Worm (Caenorhabditis elegans) whole organism, L3 larva: Measurements from ENCODE around the gene F09E10.6.

ENCODE experiments used
- R02D3.7 ChIP-seq: fragments of 150-350 bp; optimal IDR thresholded peaks from 2 replicates; lab custom pipeline; 2014; ENCODE audit warnings: missing biosample characterization, missing genetic modification characterization
- ZK546.5 ChIP-seq: sonication (generic microtip); optimal IDR thresholded peaks from 2 replicates; lab custom pipeline; 2017; ENCODE audit warnings: missing biosample characterization, missing genetic modification characterization
- aly-2 ChIP-seq: fragments of 150-350 bp; optimal IDR thresholded peaks from 2 replicates; lab custom pipeline; 2014; ENCODE audit warnings: missing biosample characterization, missing genetic modification characterization
- ama-1 ChIP-seq: fragments of 150-350 bp; optimal IDR thresholded peaks from 2 replicates; lab custom pipeline; 2018
- ceh-16 ChIP-seq: sonication (generic microtip); optimal IDR thresholded peaks from 2 replicates; lab custom pipeline; 2017; ENCODE audit warnings: missing biosample characterization, missing genetic modification characterization
- ceh-28 ChIP-seq: fragments of 150-350 bp; optimal IDR thresholded peaks from 2 replicates; lab custom pipeline; 2014; ENCODE audit warnings: missing biosample characterization, missing genetic modification reagents, missing genetic modification characterization
- ceh-82 ChIP-seq: fragments of 150-350 bp; optimal IDR thresholded peaks from 2 replicates; lab custom pipeline; 2014; ENCODE audit warnings: missing biosample characterization, missing genetic modification characterization
- ceh-9 ChIP-seq: sonication (generic microtip); optimal IDR thresholded peaks from 2 replicates; lab custom pipeline; 2018; ENCODE audit warnings: missing biosample characterization, missing genetic modification characterization
- egl-27 ChIP-seq: sonication (generic microtip); optimal IDR thresholded peaks from 4 replicates; lab custom pipeline; 2017; ENCODE audit warnings: missing biosample characterization, missing genetic modification reagents, missing genetic modification characterization
- egl-5 ChIP-seq: fragments of 150-350 bp; optimal IDR thresholded peaks from 2 replicates; lab custom pipeline; 2017; ENCODE audit warnings: missing biosample characterization, missing genetic modification reagents, missing genetic modification characterization, inconsistent platforms
- elt-2 ChIP-seq: sonication (generic microtip); optimal IDR thresholded peaks from 2 replicates; lab custom pipeline; 2016; ENCODE audit warnings: missing genetic modification reagents, mild to moderate bottlenecking, missing genetic modification characterization, missing compliant biosample characterization
- elt-3 ChIP-seq, 3 experiments: fragments of 150-350 bp in 1 of 3; sonication (generic microtip) in 2 of 3; optimal IDR thresholded peaks; 2 replicates in 2 of 3; 4 replicates in 1 of 3; lab custom pipeline; 2014 to 2017; ENCODE audit warnings: missing biosample characterization in 3 of 3, missing genetic modification characterization in 3 of 3
- eor-1 ChIP-seq, 2 experiments: fragments of 150-350 bp; optimal IDR thresholded peaks; 2 replicates each; lab custom pipeline; 2014 to 2018; ENCODE audit warnings: missing biosample characterization in 2 of 2, missing genetic modification characterization in 2 of 2
- fkh-2 ChIP-seq: fragments of 150-350 bp; optimal IDR thresholded peaks from 2 replicates; lab custom pipeline; 2014; ENCODE audit warnings: missing biosample characterization, missing genetic modification reagents, missing genetic modification characterization
- fos-1 ChIP-seq: fragments of 150-350 bp; optimal IDR thresholded peaks from 2 replicates; lab custom pipeline; 2014; ENCODE audit warnings: missing biosample characterization, missing genetic modification characterization
- hmg-11 ChIP-seq: sonication (generic microtip); optimal IDR thresholded peaks from 2 replicates; lab custom pipeline; 2016; ENCODE audit warnings: missing genetic modification characterization, missing compliant biosample characterization
- jun-1 ChIP-seq: fragments of 150-350 bp; optimal IDR thresholded peaks from 2 replicates; lab custom pipeline; 2014; ENCODE audit warnings: missing biosample characterization, missing genetic modification reagents, missing genetic modification characterization
- lin-15B ChIP-seq: fragments of 150-350 bp; optimal IDR thresholded peaks from 2 replicates; lab custom pipeline; 2014; ENCODE audit warnings: missing biosample characterization, missing genetic modification characterization
- lin-39 ChIP-seq: fragments of 150-350 bp; optimal IDR thresholded peaks from 2 replicates; lab custom pipeline; 2018; ENCODE audit warnings: missing biosample characterization, missing genetic modification reagents, missing genetic modification characterization
- lsy-12 ChIP-seq: sonication (generic microtip); optimal IDR thresholded peaks from 2 replicates; lab custom pipeline; 2016; ENCODE audit warnings: mild to moderate bottlenecking, missing genetic modification characterization, missing compliant biosample characterization
- mdl-1 ChIP-seq: fragments of 150-350 bp; optimal IDR thresholded peaks from 2 replicates; lab custom pipeline; 2014; ENCODE audit warnings: missing biosample characterization, missing genetic modification characterization
- mml-1 ChIP-seq: fragments of 150-350 bp; sonication (generic microtip); optimal IDR thresholded peaks from 3 replicates; lab custom pipeline; 2014; ENCODE audit warnings: missing biosample characterization, missing genetic modification characterization
- nfya-1 ChIP-seq: sonication (generic microtip); optimal IDR thresholded peaks from 2 replicates; lab custom pipeline; 2017; ENCODE audit warnings: missing genetic modification characterization, mild to moderate bottlenecking, missing compliant biosample characterization, antibody characterized with exemption, moderate library complexity; ENCODE audit not compliant: insufficient read depth
- nhr-11 ChIP-seq: fragments of 150-350 bp; optimal IDR thresholded peaks from 2 replicates; lab custom pipeline; 2014; ENCODE audit warnings: missing biosample characterization, missing genetic modification characterization
- nhr-12 ChIP-seq: fragments of 150-350 bp; optimal IDR thresholded peaks from 2 replicates; lab custom pipeline; 2014; ENCODE audit warnings: missing biosample characterization, missing genetic modification characterization
- nhr-23 ChIP-seq: fragments of 150-350 bp; optimal IDR thresholded peaks from 2 replicates; lab custom pipeline; 2014; ENCODE audit warnings: missing biosample characterization, missing genetic modification reagents, missing genetic modification characterization
- nhr-237 ChIP-seq: fragments of 150-350 bp; optimal IDR thresholded peaks from 2 replicates; lab custom pipeline; 2014; ENCODE audit warnings: missing biosample characterization, missing genetic modification characterization
- nhr-25 ChIP-seq: sonication (generic microtip); optimal IDR thresholded peaks from 2 replicates; lab custom pipeline; 2017; ENCODE audit warnings: missing biosample characterization, missing genetic modification characterization
- nhr-28 ChIP-seq: fragments of 150-350 bp; optimal IDR thresholded peaks from 2 replicates; lab custom pipeline; 2014; ENCODE audit warnings: missing biosample characterization, missing genetic modification characterization
- nhr-43 ChIP-seq: sonication (generic microtip); optimal IDR thresholded peaks from 2 replicates; lab custom pipeline; 2016; ENCODE audit warnings: mild to moderate bottlenecking, missing genetic modification characterization, missing compliant biosample characterization; ENCODE audit not compliant: poor library complexity, severe bottlenecking
- nhr-67 ChIP-seq: fragments of 150-350 bp; optimal IDR thresholded peaks from 2 replicates; lab custom pipeline; 2014; ENCODE audit warnings: missing biosample characterization, missing genetic modification characterization
- nhr-76 ChIP-seq: fragments of 150-350 bp; sonication (generic microtip); optimal IDR thresholded peaks from 5 replicates; lab custom pipeline; 2014; ENCODE audit warnings: missing biosample characterization, missing genetic modification characterization
- nhr-77 ChIP-seq: fragments of 150-350 bp; optimal IDR thresholded peaks from 2 replicates; lab custom pipeline; 2014; ENCODE audit warnings: missing biosample characterization, missing genetic modification characterization
- pha-4 ChIP-seq: fragments of 150-350 bp; optimal IDR thresholded peaks from 2 replicates; lab custom pipeline; 2014; ENCODE audit warnings: missing biosample characterization, missing genetic modification reagents, missing genetic modification characterization
- pqm-1 ChIP-seq: fragments of 150-350 bp; optimal IDR thresholded peaks from 2 replicates; lab custom pipeline; 2017; ENCODE audit warnings: missing biosample characterization, missing genetic modification characterization, inconsistent platforms
- sea-2 ChIP-seq: fragments of 150-350 bp; sonication (generic microtip); optimal IDR thresholded peaks from 4 replicates; lab custom pipeline; 2014; ENCODE audit warnings: missing biosample characterization, missing genetic modification reagents, missing genetic modification characterization
- skn-1 ChIP-seq: fragments of 150-350 bp; optimal IDR thresholded peaks from 2 replicates; lab custom pipeline; 2014; ENCODE audit warnings: missing biosample characterization, missing genetic modification characterization
- snpc-4 ChIP-seq: fragments of 150-350 bp; optimal IDR thresholded peaks from 2 replicates; lab custom pipeline; 2014; ENCODE audit warnings: missing biosample characterization, missing genetic modification characterization
- tbx-2 ChIP-seq: sonication (generic microtip); optimal IDR thresholded peaks from 2 replicates; lab custom pipeline; 2016; ENCODE audit warnings: mild to moderate bottlenecking, missing genetic modification characterization, missing compliant biosample characterization
- unc-39 ChIP-seq: sonication (generic microtip); optimal IDR thresholded peaks from 4 replicates; lab custom pipeline; 2017; ENCODE audit warnings: missing biosample characterization, missing genetic modification characterization
- unc-62 ChIP-seq: fragments of 150-350 bp; sonication (generic microtip); optimal IDR thresholded peaks from 4 replicates; lab custom pipeline; 2014; ENCODE audit warnings: missing biosample characterization, missing genetic modification reagents, missing genetic modification characterization
- zag-1 ChIP-seq: fragments of 150-350 bp; optimal IDR thresholded peaks from 2 replicates; lab custom pipeline; 2014; ENCODE audit warnings: missing biosample characterization, missing genetic modification characterization
- ztf-4 ChIP-seq: fragments of 150-350 bp; optimal IDR thresholded peaks from 2 replicates; lab custom pipeline; 2014; ENCODE audit warnings: missing biosample characterization, missing genetic modification characterization

The F09E10.6 gene

DNA sequence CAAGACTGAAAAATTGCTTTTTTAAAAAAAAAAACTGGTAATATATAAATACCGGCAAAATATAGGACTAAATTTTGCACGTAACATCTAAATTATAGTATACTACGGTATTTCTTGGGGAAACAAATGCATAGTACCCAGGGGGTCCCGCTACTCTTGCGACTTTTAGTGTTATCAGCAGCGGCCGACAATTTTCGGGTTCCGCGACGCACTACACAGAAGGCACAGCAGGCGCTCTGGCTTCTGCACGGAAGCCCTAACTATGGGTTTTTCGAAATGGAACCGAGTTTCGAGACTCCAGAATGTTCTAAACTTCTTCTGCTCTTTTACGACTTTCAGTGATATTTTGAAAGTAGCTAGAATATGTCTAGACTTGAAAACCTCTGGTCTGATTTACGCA is 19.1 kb upstream of the F09E10.6 start:
- TF ChIP-seq snpc-4 (tag; lab: Kevin White, UChicago) = peak; percentile 16
- no peak for TF ChIP-seq pqm-1 (tag; lab: Kevin White, UChicago)
- no peak for TF ChIP-seq nhr-237

DNA sequence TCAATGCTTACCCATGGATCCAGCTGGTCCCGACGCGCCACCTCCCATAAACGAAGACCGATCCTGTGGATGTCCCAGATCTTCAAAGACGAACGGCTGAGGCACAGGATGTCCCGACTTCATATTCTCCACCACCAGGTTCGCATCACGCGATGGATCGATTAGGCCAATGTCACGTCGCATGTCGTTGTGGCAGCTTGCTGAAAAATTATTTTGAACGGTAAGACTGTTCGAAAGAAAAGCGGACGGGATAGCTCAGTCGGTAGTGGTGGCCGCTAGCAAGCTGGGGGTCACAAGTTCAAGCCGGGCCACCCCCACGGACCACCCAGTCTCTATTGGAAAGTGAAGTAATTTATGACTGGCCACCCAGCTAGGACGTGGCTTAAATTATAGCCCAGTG is 15.7 kb upstream of the F09E10.6 start:
- no peak for TF ChIP-seq nhr-43 (tag; lab: Kevin White, UChicago)
- TF ChIP-seq nfya-1 (tag; lab: Kevin White, UChicago) = no peak
- no peak for TF ChIP-seq ceh-16 (tag; lab: Kevin White, UChicago)
- no peak for TF ChIP-seq snpc-4 (tag; lab: Kevin White, UChicago)
- no peak for TF ChIP-seq nhr-67 (tag; lab: Kevin White, UChicago)

DNA sequence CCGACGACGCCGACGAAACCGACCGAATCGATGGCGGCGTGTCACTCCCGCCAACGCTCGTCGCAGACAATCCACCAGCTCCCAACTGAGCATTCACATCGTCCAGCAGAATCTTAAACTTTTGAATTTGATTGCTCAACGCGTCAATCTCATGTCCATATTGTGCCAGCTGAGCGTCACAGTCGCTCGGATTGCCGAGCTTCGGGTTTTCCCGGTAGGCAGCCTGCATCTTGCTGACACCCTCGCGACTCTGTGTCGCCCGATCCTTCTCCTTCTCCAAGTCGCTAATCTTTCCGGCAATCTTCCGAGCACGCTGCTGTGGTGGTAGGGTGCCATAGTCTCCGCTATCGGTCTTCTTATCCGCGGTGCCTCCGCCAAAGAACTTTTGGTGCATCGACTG is 14.8 kb upstream of the F09E10.6 start:
- TF ChIP-seq hmg-11 (tag; lab: Kevin White, UChicago) (no peak), nhr-23 (tag; lab: Kevin White, UChicago) (no peak), nhr-77 (no peak), unc-62 (GFP tag; lab: Kevin White, UChicago) (no peak), ceh-28 (tag; lab: Kevin White, UChicago) (no peak), pha-4 (tag; lab: Kevin White, UChicago) (no peak), lin-15B (tag; lab: Kevin White, UChicago) (no peak), elt-2 (tag; lab: Kevin White, UChicago) (no peak), mdl-1 (tag; lab: Kevin White, UChicago) (no peak), nhr-28 (no peak), snpc-4 (tag; lab: Kevin White, UChicago) (no peak), nhr-25 (tag; lab: Kevin White, UChicago) (no peak), ceh-16 (tag; lab: Kevin White, UChicago) (no peak), pqm-1 (tag; lab: Kevin White, UChicago) (no peak), nhr-76 (tag; lab: Kevin White, UChicago) (no peak), fkh-2 (tag; lab: Kevin White, UChicago) (no peak), unc-39 (tag; lab: Kevin White, UChicago) (no peak), nhr-12 (tag; lab: Kevin White, UChicago) (no peak), zag-1 (no peak)

DNA sequence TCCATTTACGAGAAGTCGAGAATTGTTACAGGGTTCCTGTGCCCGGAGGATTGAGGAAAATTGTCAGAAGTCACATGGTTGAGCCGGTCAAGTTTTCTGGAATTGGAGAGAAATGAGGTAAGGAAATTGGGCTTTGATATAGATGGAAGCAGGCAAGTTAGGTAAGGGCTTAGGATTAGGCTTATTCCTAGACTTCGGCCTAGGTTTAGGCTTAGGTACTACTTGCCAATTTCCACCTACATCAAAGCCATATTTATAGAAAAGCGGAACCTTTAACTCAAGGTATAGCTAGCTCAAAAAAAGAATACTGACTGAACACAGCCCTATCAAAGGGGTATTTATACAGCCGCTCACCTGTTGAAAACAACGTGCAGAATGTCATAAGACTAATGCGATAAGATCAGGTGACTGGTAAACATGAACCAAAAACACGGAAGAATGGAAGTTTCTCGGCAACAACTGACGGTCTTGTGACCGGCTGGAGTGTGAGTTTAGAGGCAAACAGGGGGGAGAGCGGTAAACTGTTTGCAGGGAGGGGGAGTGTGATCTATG is 7.1 kb upstream of the F09E10.6 start:
- TF ChIP-seq fos-1 = no peak
- peak; percentile 100 for TF ChIP-seq pha-4 (tag; lab: Kevin White, UChicago)
- TF ChIP-seq unc-39 (tag; lab: Kevin White, UChicago) = no peak
- no peak for TF ChIP-seq ZK546.5 (tag; lab: Kevin White, UChicago)
- TF ChIP-seq hmg-11 (tag; lab: Kevin White, UChicago) = no peak
- no peak for TF ChIP-seq nhr-12 (tag; lab: Kevin White, UChicago)
- no peak for TF ChIP-seq ceh-82 (tag; lab: Kevin White, UChicago)
- no peak for TF ChIP-seq unc-62 (GFP tag; lab: Kevin White, UChicago)
- peak; percentile 83 for TF ChIP-seq nhr-43 (tag; lab: Kevin White, UChicago)
- TF ChIP-seq ceh-16 (tag; lab: Kevin White, UChicago) = no peak
- peak; percentile 60 for TF ChIP-seq lsy-12 (tag; lab: Kevin White, UChicago)
- TF ChIP-seq R02D3.7 (tag; lab: Kevin White, UChicago) = peak; percentile 26
- TF ChIP-seq ama-1 (lab: Kevin White, UChicago) = peak; percentile 100
- no peak for TF ChIP-seq aly-2 (tag; lab: Kevin White, UChicago)
- peak; percentile 66 for TF ChIP-seq ceh-28 (tag; lab: Kevin White, UChicago)
- TF ChIP-seq sea-2 (GFP tag; lab: Kevin White, UChicago) = no peak
- no peak for TF ChIP-seq ztf-4 (tag; lab: Kevin White, UChicago)
- TF ChIP-seq elt-3 (tag; optimal IDR thresholded peaks at IDR 0.05; lab: Kevin White, UChicago) = no peak
- no peak for TF ChIP-seq snpc-4 (tag; lab: Kevin White, UChicago)
- no peak for TF ChIP-seq nhr-28
- peak; percentile 31 for TF ChIP-seq tbx-2
- peak; percentile 83 for TF ChIP-seq nhr-25 (tag; lab: Kevin White, UChicago)
- peak; percentile 87 for TF ChIP-seq nhr-11 (tag; lab: Kevin White, UChicago)
- peak; percentile 77 for TF ChIP-seq nhr-23 (tag; lab: Kevin White, UChicago)
- peak; percentile 40 for TF ChIP-seq egl-5 (tag; lab: Kevin White, UChicago)
- peak; percentile 93 for TF ChIP-seq elt-2 (tag; lab: Kevin White, UChicago)
- TF ChIP-seq lin-15B (tag; lab: Kevin White, UChicago) = peak; percentile 27
- peak; percentile 21 for TF ChIP-seq lin-39 (tag; lab: Kevin White, UChicago)
- TF ChIP-seq jun-1 (tag; lab: Kevin White, UChicago) = peak; percentile 94
- TF ChIP-seq ceh-9 (tag; lab: Kevin White, UChicago) = no peak
- no peak for TF ChIP-seq egl-27 (tag; lab: Kevin White, UChicago)
- peak; percentile 49 for TF ChIP-seq nfya-1 (tag; lab: Kevin White, UChicago)
- no peak for TF ChIP-seq nhr-67 (tag; lab: Kevin White, UChicago)
- no peak for TF ChIP-seq nhr-237
- no peak for TF ChIP-seq zag-1
- no peak for TF ChIP-seq nhr-77
- TF ChIP-seq mml-1 = no peak
- TF ChIP-seq eor-1 (tag; optimal IDR thresholded peaks at IDR 0.05; lab: Kevin White, UChicago) = peak in 1 of 2 experiments; percentile 66
- peak; percentile 20 for TF ChIP-seq skn-1 (tag; lab: Kevin White, UChicago)
- peak; percentile 95 for TF ChIP-seq pqm-1 (tag; lab: Kevin White, UChicago)
